Worm (Caenorhabditis elegans): ENCODE data around the gene F09E5.14.

DNA sequence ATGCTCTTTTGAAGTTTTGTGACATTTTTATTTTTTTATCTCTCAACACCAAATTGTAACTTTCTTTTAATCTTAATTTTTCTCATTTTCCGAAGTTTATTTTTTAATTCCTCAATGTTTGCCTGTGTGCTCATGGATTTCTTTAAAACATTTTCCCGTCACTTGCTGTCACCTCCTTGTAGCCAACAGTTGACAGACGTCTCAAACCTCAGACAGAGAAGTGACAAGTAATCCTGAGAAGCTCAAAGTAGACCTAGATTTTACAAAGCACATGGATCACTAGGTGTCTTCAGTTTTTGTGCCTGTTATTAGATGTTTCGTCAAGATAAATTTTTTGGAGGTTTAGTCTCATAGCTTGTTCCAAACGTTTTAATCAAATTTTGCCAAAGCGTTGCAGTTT, 35.0 kb downstream of the F09E5.14 start:
- no peak for TF ChIP-seq skn-1 (tag; optimal IDR thresholded peaks at IDR 0.05)
- TF ChIP-seq zag-1 (tag; optimal IDR thresholded peaks at IDR 0.05): no peak
- TF ChIP-seq nhr-11 (tag; optimal IDR thresholded peaks at IDR 0.05): no peak
- TF ChIP-seq lin-13 (GFP tag; optimal IDR thresholded peaks at IDR 0.05): no peak
- TF ChIP-seq blmp-1 (tag; optimal IDR thresholded peaks at IDR 0.05; ENCODE audit: insufficient read depth): no peak
- TF ChIP-seq Y55F3AM.14 (GFP tag; optimal IDR thresholded peaks at IDR 0.05): no peak
- TF ChIP-seq nhr-129 (tag; optimal IDR thresholded peaks at IDR 0.05): no peak
